Fruit fly (Drosophila melanogaster): ENCODE data around the gene CG4887.

- peak; percentile 70 for TF ChIP-seq CG17806 (tag; optimal IDR thresholded peaks at IDR 0.05)
- peak; percentile 54 for TF ChIP-seq Ets98B (GFP tag; IDR thresholded peaks at IDR 0.05)
- peak; percentile 83 for TF ChIP-seq Snoo (tag; optimal IDR thresholded peaks at IDR 0.05)
- TF ChIP-seq CG34367 (tag; optimal IDR thresholded peaks at IDR 0.05) = peak; percentile 52
- TF ChIP-seq CG4496 (GFP tag; IDR thresholded peaks at IDR 0.05) = peak; percentile 64; the same call in 1 of the 3 replicates
- peak; percentile 77 for TF ChIP-seq CG8159 (tag; optimal IDR thresholded peaks at IDR 0.05)
- peak; percentile 76 for TF ChIP-seq CG15710 (tag; optimal IDR thresholded peaks at IDR 0.05)
- peak; percentile 56; the same call in 1 of the 2 replicates for TF ChIP-seq CG32121 (GFP tag; IDR thresholded peaks at IDR 0.05)
Measured at dm6 chr2L:1144371-1145360, 28.1 kb upstream of the CG4887 start.

All from whole organism, pupa.